Fruit fly (Drosophila melanogaster) whole organism, embryonic: ENCODE results near the gene ND-B17.

Source experiments
- B-H1 ChIP-seq: fragments of 200-800 bp; sonication (Bioruptor generic); IDR thresholded peaks from 3 replicates; pipeline ENCODE4 v1.3.6; 2022; ENCODE audit warnings: missing biosample characterization, missing genetic modification characterization
- Bgb ChIP-seq: fragments of 200-800 bp; sonication (Bioruptor generic); IDR thresholded peaks from 2 replicates; pipeline ENCODE4 v1.3.6; 2022; ENCODE audit warnings: missing biosample characterization, missing genetic modification characterization; ENCODE audit not compliant: partially characterized antibody
- CG1024 ChIP-seq: fragments of 200-800 bp; sonication (Bioruptor generic); IDR thresholded peaks from 2 replicates; pipeline ENCODE4 v1.3.6; 2022; ENCODE audit warnings: missing biosample characterization, missing genetic modification characterization
- CG10959 ChIP-seq: fragments of 200-800 bp; sonication (Bioruptor generic); IDR thresholded peaks from 2 replicates; pipeline ENCODE4 v1.3.6; 2022; ENCODE audit warnings: missing biosample characterization, missing genetic modification characterization
- CG11085 ChIP-seq: fragments of 200-800 bp; sonication (Bioruptor generic); IDR thresholded peaks from 2 replicates; pipeline ENCODE4 v1.3.6; 2022; ENCODE audit warnings: missing biosample characterization, missing genetic modification characterization
- CG11247 ChIP-seq: fragments of 200-800 bp; sonication (Bioruptor generic); IDR thresholded peaks from 2 replicates; pipeline ENCODE4 v1.3.6; 2022; ENCODE audit warnings: missing biosample characterization, missing genetic modification characterization
- CG11695 ChIP-seq: fragments of 200-800 bp; sonication (Bioruptor generic); IDR thresholded peaks from 3 replicates; pipeline ENCODE4 v1.3.6; 2022; ENCODE audit warnings: missing biosample characterization, missing genetic modification characterization
- CG12744 ChIP-seq: fragments of 200-800 bp; sonication (Bioruptor generic); optimal IDR thresholded peaks from 2 replicates; lab custom pipeline; 2016; ENCODE audit warnings: missing biosample characterization, missing genetic modification characterization
- CG14965 ChIP-seq: fragments of 200-800 bp; sonication (Bioruptor generic); optimal IDR thresholded peaks from 2 replicates; lab custom pipeline; 2016; ENCODE audit warnings: missing biosample characterization, missing genetic modification characterization, borderline replicate concordance
- CG15479 ChIP-seq: fragments of 200-800 bp; sonication (Bioruptor generic); optimal IDR thresholded peaks from 3 replicates; lab custom pipeline; 2019; ENCODE audit warnings: missing biosample characterization, mild to moderate bottlenecking, missing genetic modification characterization, moderate library complexity
- CG16813 ChIP-seq: fragments of 200-800 bp; sonication (Bioruptor generic); IDR thresholded peaks from 3 replicates; pipeline ENCODE4 v1.3.6; 2022; ENCODE audit warnings: missing biosample characterization, missing genetic modification characterization; ENCODE audit not compliant: partially characterized antibody
- CG17361 ChIP-seq: fragments of 200-800 bp; sonication (Bioruptor generic); IDR thresholded peaks from 3 replicates; pipeline ENCODE4 v1.3.6; 2022; ENCODE audit warnings: missing biosample characterization, missing genetic modification characterization
- CG18011 ChIP-seq: fragments of 200-800 bp; sonication (Bioruptor generic); optimal IDR thresholded peaks from 2 replicates; lab custom pipeline; 2017; ENCODE audit warnings: missing biosample characterization, missing genetic modification characterization, mild to moderate bottlenecking, moderate library complexity, missing genotype
- CG18599 ChIP-seq: fragments of 200-800 bp; sonication (Bioruptor generic); optimal IDR thresholded peaks from 3 replicates; lab custom pipeline; 2017; ENCODE audit warnings: missing biosample characterization, missing genetic modification characterization, mild to moderate bottlenecking, moderate library complexity, missing genetic modification reagents
- CG34376 ChIP-seq: fragments of 200-800 bp; sonication (Bioruptor generic); optimal IDR thresholded peaks from 2 replicates; lab custom pipeline; 2018; ENCODE audit warnings: missing biosample characterization, mild to moderate bottlenecking, missing genetic modification characterization
- CG4707 ChIP-seq: fragments of 200-800 bp; sonication (Bioruptor generic); optimal IDR thresholded peaks from 2 replicates; lab custom pipeline; 2018; ENCODE audit warnings: missing biosample characterization, mild to moderate bottlenecking, missing genetic modification characterization, moderate library complexity
- CG6254 ChIP-seq: fragments of 200-800 bp; sonication (Bioruptor generic); optimal IDR thresholded peaks from 3 replicates; lab custom pipeline; 2017; ENCODE audit warnings: mild to moderate bottlenecking, missing biosample characterization, missing genetic modification reagents, missing genetic modification characterization
- CG6791 ChIP-seq: fragments of 200-800 bp; sonication (Bioruptor generic); IDR thresholded peaks from 3 replicates; pipeline ENCODE4 v1.3.6; 2022; ENCODE audit warnings: missing biosample characterization, missing genetic modification characterization; ENCODE audit not compliant: partially characterized antibody
- CrebB ChIP-seq: fragments of 200-800 bp; sonication (Bioruptor generic); optimal IDR thresholded peaks from 3 replicates; lab custom pipeline; 2018; ENCODE audit warnings: missing biosample characterization, mild to moderate bottlenecking, missing genetic modification characterization
- Doc3 ChIP-seq: fragments of 200-800 bp; sonication (Bioruptor generic); IDR thresholded peaks from 3 replicates; pipeline ENCODE4 v1.3.6; 2022; ENCODE audit warnings: missing biosample characterization, missing genetic modification characterization; ENCODE audit not compliant: partially characterized antibody
- Dp ChIP-seq: fragments of 200-800 bp; sonication (Bioruptor generic); optimal IDR thresholded peaks from 2 replicates; lab custom pipeline; 2018; ENCODE audit warnings: missing biosample characterization, mild to moderate bottlenecking, missing genetic modification characterization, moderate library complexity
- Hey ChIP-seq: fragments of 200-800 bp; sonication (Bioruptor generic); optimal IDR thresholded peaks from 3 replicates; lab custom pipeline; 2018; ENCODE audit warnings: missing biosample characterization, mild to moderate bottlenecking, missing genetic modification characterization
- HmgD ChIP-seq: fragments of 200-800 bp; sonication (Bioruptor generic); optimal IDR thresholded peaks from 3 replicates; lab custom pipeline; 2016; ENCODE audit warnings: missing biosample characterization, missing genetic modification characterization
- HmgZ ChIP-seq: fragments of 200-800 bp; sonication (Bioruptor generic); optimal IDR thresholded peaks from 2 replicates; lab custom pipeline; 2018; ENCODE audit warnings: missing biosample characterization, mild to moderate bottlenecking, missing genetic modification characterization
- Hr3 ChIP-seq: fragments of 200-800 bp; sonication (Bioruptor generic); optimal IDR thresholded peaks from 3 replicates; lab custom pipeline; 2016; ENCODE audit warnings: missing biosample characterization, missing genetic modification characterization
- Lim3 ChIP-seq: fragments of 200-800 bp; sonication (Bioruptor generic); IDR thresholded peaks from 2 replicates; pipeline ENCODE4 v1.3.6; 2022; ENCODE audit warnings: missing biosample characterization, missing genetic modification characterization
- Nf-YA ChIP-seq: fragments of 200-800 bp; sonication (Bioruptor generic); IDR thresholded peaks from 2 replicates; pipeline ENCODE4 v1.3.6; 2022; ENCODE audit warnings: missing biosample characterization, missing genetic modification characterization
- Nf-YB ChIP-seq: fragments of 200-800 bp; sonication (Bioruptor generic); optimal IDR thresholded peaks from 3 replicates; lab custom pipeline; 2019; ENCODE audit warnings: missing biosample characterization, mild to moderate bottlenecking, missing genetic modification characterization, moderate library complexity
- Sry-β ChIP-seq: fragments of 200-800 bp; sonication (Bioruptor generic); optimal IDR thresholded peaks from 2 replicates; lab custom pipeline; 2018; ENCODE audit warnings: missing biosample characterization, mild to moderate bottlenecking, missing genetic modification characterization, moderate library complexity
- Xrp1 ChIP-seq: fragments of 200-800 bp; sonication (Bioruptor generic); IDR thresholded peaks from 2 replicates; pipeline ENCODE4 v1.3.6; 2022; ENCODE audit warnings: missing biosample characterization, missing genetic modification characterization
- al ChIP-seq: fragments of 200-800 bp; sonication (Bioruptor generic); IDR thresholded peaks from 2 replicates; pipeline ENCODE4 v1.3.6; 2022; ENCODE audit warnings: missing biosample characterization, missing genetic modification characterization
- aop ChIP-seq: fragments of 200-800 bp; sonication (Bioruptor generic); IDR thresholded peaks from 2 replicates; pipeline ENCODE4 v1.3.6; 2022; ENCODE audit warnings: missing biosample characterization, missing genetic modification characterization
- az2 ChIP-seq: fragments of 200-800 bp; sonication (Bioruptor generic); optimal IDR thresholded peaks from 3 replicates; lab custom pipeline; 2016; ENCODE audit warnings: missing biosample characterization, missing genetic modification characterization
- bsh ChIP-seq, 2 experiments: fragments of 200-800 bp; sonication (Bioruptor generic); optimal IDR thresholded peaks; 2 replicates each; lab custom pipeline; 2017 to 2018; ENCODE audit warnings: mild to moderate bottlenecking in 2 of 2, missing biosample characterization in 2 of 2, missing genetic modification characterization in 2 of 2, moderate library complexity in 1 of 2
- ewg ChIP-seq: fragments of 200-800 bp; sonication (Bioruptor generic); optimal IDR thresholded peaks from 3 replicates; lab custom pipeline; 2017; ENCODE audit warnings: mild to moderate bottlenecking, missing biosample characterization, missing genetic modification reagents, missing genetic modification characterization
- fd64A ChIP-seq: fragments of 200-800 bp; sonication (Bioruptor generic); optimal IDR thresholded peaks from 3 replicates; lab custom pipeline; 2018; ENCODE audit warnings: missing biosample characterization, mild to moderate bottlenecking, missing genetic modification characterization
- gce ChIP-seq: fragments of 200-800 bp; sonication (Bioruptor generic); IDR thresholded peaks from 3 replicates; pipeline ENCODE4 v1.3.6; 2022; ENCODE audit warnings: missing biosample characterization, missing genetic modification characterization
- gro ChIP-seq: fragments of 200-800 bp; sonication (Bioruptor generic); optimal IDR thresholded peaks from 2 replicates; lab custom pipeline; 2016; ENCODE audit warnings: missing biosample characterization, missing genetic modification characterization
- kah ChIP-seq: fragments of 200-800 bp; sonication (Bioruptor generic); optimal IDR thresholded peaks from 2 replicates; lab custom pipeline; 2018; ENCODE audit warnings: missing biosample characterization, mild to moderate bottlenecking, missing genetic modification characterization
- lilli ChIP-seq: fragments of 200-800 bp; sonication (Bioruptor generic); optimal IDR thresholded peaks from 3 replicates; lab custom pipeline; 2016; ENCODE audit warnings: missing biosample characterization, missing genetic modification characterization
- odd ChIP-seq: fragments of 200-800 bp; sonication (Bioruptor generic); optimal IDR thresholded peaks from 2 replicates; lab custom pipeline; 2017; ENCODE audit warnings: missing biosample characterization, mild to moderate bottlenecking, missing genetic modification characterization
- pb ChIP-seq: fragments of 200-800 bp; sonication (Bioruptor generic); optimal IDR thresholded peaks from 3 replicates; lab custom pipeline; 2016; ENCODE audit warnings: missing biosample characterization, missing genetic modification characterization
- run ChIP-seq: fragments of 200-800 bp; sonication (Bioruptor generic); optimal IDR thresholded peaks from 3 replicates; lab custom pipeline; 2018; ENCODE audit warnings: missing biosample characterization, mild to moderate bottlenecking, missing genetic modification characterization
- scrt ChIP-seq: fragments of 200-800 bp; sonication (Bioruptor generic); optimal IDR thresholded peaks from 2 replicates; lab custom pipeline; 2018; ENCODE audit warnings: missing biosample characterization, mild to moderate bottlenecking, missing genetic modification characterization, moderate library complexity
- so ChIP-seq: fragments of 200-800 bp; sonication (Bioruptor generic); IDR thresholded peaks from 3 replicates; pipeline ENCODE4 v1.3.6; 2022; ENCODE audit warnings: missing biosample characterization, missing genetic modification characterization
- sug ChIP-seq: fragments of 200-800 bp; optimal IDR thresholded peaks from 2 replicates; lab custom pipeline; 2019; ENCODE audit warnings: missing biosample characterization, mild to moderate bottlenecking, missing genetic modification characterization, moderate library complexity
- vnd ChIP-seq: fragments of 200-800 bp; sonication (Bioruptor generic); IDR thresholded peaks from 3 replicates; pipeline ENCODE4 v1.3.6; 2022; ENCODE audit warnings: missing biosample characterization, missing genetic modification characterization; ENCODE audit not compliant: partially characterized antibody
- wor ChIP-seq: fragments of 200-800 bp; sonication (Bioruptor generic); IDR thresholded peaks from 2 replicates; pipeline ENCODE4 v1.3.6; 2022; ENCODE audit warnings: missing biosample characterization, missing genetic modification characterization

Gene ND-B17

dm6 chr2L:15746600-15747393 is 4.1 kb downstream of the ND-B17 start (continued):
- peak; percentile 97 for TF ChIP-seq kah (GFP tag; lab: Kevin White, UChicago)
- peak; percentile 72 for TF ChIP-seq scrt
- TF ChIP-seq CG15479: no peak
- TF ChIP-seq wor (GFP tag; lab: Robert Waterston, UW): peak; percentile 74
- TF ChIP-seq Hey (tag; lab: Kevin White, UChicago): no peak
- 0 out of 2 replicates have a peak, but pooled peaks have one; percentile 52 for TF ChIP-seq Nf-YA (GFP tag; lab: Robert Waterston, UW)
- peak; percentile 55 for TF ChIP-seq B-H1 (GFP tag; lab: Robert Waterston, UW)
- peak; percentile 42 for TF ChIP-seq CrebB (tag; lab: Kevin White, UChicago)
- TF ChIP-seq HmgZ (tag; lab: Kevin White, UChicago): peak; percentile 43
- no peak for TF ChIP-seq HmgD (GFP tag; lab: Kevin White, UChicago)
- TF ChIP-seq CG18011 (GFP tag; lab: Kevin White, UChicago): peak; percentile 65
- TF ChIP-seq CG18599 (GFP tag; lab: Kevin White, UChicago): no peak
- TF ChIP-seq CG10959 (GFP tag; lab: Robert Waterston, UW): peak; percentile 77
- no peak for TF ChIP-seq vnd (GFP tag; lab: Robert Waterston, UW)
- TF ChIP-seq CG6254: peak; percentile 76
- peak; percentile 35 to 89 for TF ChIP-seq bsh (GFP tag; optimal IDR thresholded peaks at IDR 0.05; lab: Kevin White, UChicago)
- peak; percentile 84 for TF ChIP-seq run (tag; lab: Kevin White, UChicago)
- no peak for TF ChIP-seq CG14965 (GFP tag; lab: Kevin White, UChicago)
- no peak for TF ChIP-seq CG4707 (GFP tag; lab: Kevin White, UChicago)
- no peak for TF ChIP-seq Dp (GFP tag; lab: Kevin White, UChicago)
- TF ChIP-seq Bgb (GFP tag; lab: Robert Waterston, UW): no peak
- TF ChIP-seq Hr3 (GFP tag; lab: Kevin White, UChicago): peak; percentile 91
- TF ChIP-seq sug (tag; lab: Kevin White, UChicago): peak; percentile 92
- no peak for TF ChIP-seq pb (GFP tag; lab: Kevin White, UChicago)
- TF ChIP-seq Sry-β (GFP tag; lab: Kevin White, UChicago): peak; percentile 25
- TF ChIP-seq CG17361 (GFP tag; lab: Robert Waterston, UW): peak; percentile 99
- no peak for TF ChIP-seq fd64A (GFP tag; lab: Kevin White, UChicago)
- TF ChIP-seq al: peak; percentile 71
- TF ChIP-seq Doc3: no peak
- no peak for TF ChIP-seq CG6791 (GFP tag; lab: Robert Waterston, UW)
- no peak; the same call in 1 of the 2 replicates for TF ChIP-seq CG11085 (GFP tag; lab: Robert Waterston, UW)
- TF ChIP-seq CG11247 (GFP tag; lab: Robert Waterston, UW): peak; percentile 72; the same call in 1 of the 2 replicates
- TF ChIP-seq Lim3 (GFP tag; lab: Robert Waterston, UW): no peak
- TF ChIP-seq Xrp1: peak; percentile 91
- TF ChIP-seq aop (GFP tag; lab: Robert Waterston, UW): peak; percentile 51; the same call in 1 of the 2 replicates
- peak; percentile 91 for TF ChIP-seq odd (GFP tag; lab: Kevin White, UChicago)
- peak; percentile 90 for TF ChIP-seq az2
- TF ChIP-seq CG34376: no peak
- peak; percentile 58 for TF ChIP-seq lilli (GFP tag; lab: Kevin White, UChicago)
- 0 out of 2 replicates have a peak, but pooled peaks have one; percentile 45 for TF ChIP-seq CG1024 (GFP tag; lab: Robert Waterston, UW)
- 0 out of 3 replicates have a peak, but pooled peaks have one; percentile 19 for TF ChIP-seq CG16813 (GFP tag; lab: Robert Waterston, UW)
- TF ChIP-seq ewg (GFP tag; lab: Kevin White, UChicago): peak; percentile 82
- no peak for TF ChIP-seq gro (GFP tag; lab: Kevin White, UChicago)
- no peak for TF ChIP-seq gce (GFP tag; lab: Robert Waterston, UW)
- no peak for TF ChIP-seq CG12744 (GFP tag; lab: Kevin White, UChicago)
- TF ChIP-seq Nf-YB (GFP tag; lab: Kevin White, UChicago): peak; percentile 83
- peak; percentile 89 for TF ChIP-seq CG11695 (GFP tag; lab: Robert Waterston, UW)
- TF ChIP-seq so: peak; percentile 32; the same call in 1 of the 3 replicates
